Fruit fly (Drosophila melanogaster) whole organism, embryonic: ENCODE data around the gene CG4313.
A peak's percentile ranks its signal among the peaks of the same experiment; 100 is the strongest.

ENCODE experiments used
- ATbp ChIP-seq: fragments of 200-800 bp; sonication (Bioruptor generic); optimal IDR thresholded peaks from 2 replicates; lab custom pipeline; 2017; ENCODE audit warnings: missing biosample characterization, mild to moderate bottlenecking, missing genetic modification characterization, missing genetic modification reagents
- Bdp1 ChIP-seq: fragments of 200-800 bp; sonication (Bioruptor generic); optimal IDR thresholded peaks from 3 replicates; lab custom pipeline; 2016; ENCODE audit warnings: missing biosample characterization, missing genetic modification characterization
- C15 ChIP-seq: fragments of 200-800 bp; sonication (Bioruptor generic); IDR thresholded peaks from 3 replicates; pipeline ENCODE4 v1.3.6; 2022; ENCODE audit warnings: missing biosample characterization, missing genetic modification characterization
- CG11093 ChIP-seq: fragments of 200-800 bp; sonication (Bioruptor generic); IDR thresholded peaks from 3 replicates; pipeline ENCODE4 v1.3.6; 2022; ENCODE audit warnings: missing biosample characterization, missing genetic modification characterization
- CG11695 ChIP-seq: fragments of 200-800 bp; sonication (Bioruptor generic); IDR thresholded peaks from 3 replicates; pipeline ENCODE4 v1.3.6; 2022; ENCODE audit warnings: missing biosample characterization, missing genetic modification characterization
- CG12236 ChIP-seq: fragments of 200-800 bp; sonication (Bioruptor generic); optimal IDR thresholded peaks from 2 replicates; lab custom pipeline; 2016; ENCODE audit warnings: missing biosample characterization, missing genetic modification characterization
- CG12299 ChIP-seq: fragments of 200-800 bp; sonication (Bioruptor generic); optimal IDR thresholded peaks from 2 replicates; lab custom pipeline; 2018; ENCODE audit warnings: missing biosample characterization, mild to moderate bottlenecking, missing genetic modification characterization
- CG1233 ChIP-seq: fragments of 200-800 bp; sonication (Bioruptor generic); optimal IDR thresholded peaks from 4 replicates; lab custom pipeline; 2018; ENCODE audit warnings: missing biosample characterization, mild to moderate bottlenecking, missing genetic modification characterization
- CG13123 ChIP-seq: fragments of 200-800 bp; sonication (Bioruptor generic); optimal IDR thresholded peaks from 2 replicates; lab custom pipeline; 2016; ENCODE audit warnings: missing biosample characterization, missing genetic modification characterization
- CG30403 ChIP-seq: fragments of 200-800 bp; sonication (Bioruptor generic); optimal IDR thresholded peaks from 3 replicates; lab custom pipeline; 2016; ENCODE audit warnings: missing biosample characterization, missing genetic modification characterization
- CG3163 ChIP-seq: fragments of 200-800 bp; sonication (Bioruptor generic); optimal IDR thresholded peaks from 3 replicates; lab custom pipeline; 2016; ENCODE audit warnings: missing biosample characterization, missing genetic modification characterization
- CG32532 ChIP-seq: fragments of 200-800 bp; sonication (Bioruptor generic); IDR thresholded peaks from 2 replicates; pipeline ENCODE4 v1.3.6; 2022; ENCODE audit warnings: missing biosample characterization, missing genetic modification characterization
- CG4707 ChIP-seq: fragments of 200-800 bp; sonication (Bioruptor generic); optimal IDR thresholded peaks from 2 replicates; lab custom pipeline; 2018; ENCODE audit warnings: missing biosample characterization, mild to moderate bottlenecking, missing genetic modification characterization, moderate library complexity
- CG7786 ChIP-seq: fragments of 200-800 bp; sonication (Bioruptor generic); optimal IDR thresholded peaks from 2 replicates; lab custom pipeline; 2016; ENCODE audit warnings: missing biosample characterization, missing genetic modification characterization
- CG7928 ChIP-seq: fragments of 200-800 bp; sonication (Bioruptor generic); optimal IDR thresholded peaks from 2 replicates; lab custom pipeline; 2017; ENCODE audit warnings: missing biosample characterization, mild to moderate bottlenecking, missing genetic modification characterization
- CG8359 ChIP-seq: fragments of 200-800 bp; sonication (Bioruptor generic); optimal IDR thresholded peaks from 2 replicates; lab custom pipeline; 2017; ENCODE audit warnings: missing biosample characterization, mild to moderate bottlenecking, missing genetic modification characterization, borderline replicate concordance
- Deaf1 ChIP-seq: fragments of 200-800 bp; optimal IDR thresholded peaks from 3 replicates; lab custom pipeline; 2019; ENCODE audit warnings: missing biosample characterization, mild to moderate bottlenecking, missing genetic modification characterization, moderate library complexity
- Dip2 ChIP-seq: fragments of 200-800 bp; sonication (Bioruptor generic); IDR thresholded peaks from 2 replicates; pipeline ENCODE4 v1.3.6; 2022; ENCODE audit warnings: missing biosample characterization, missing genetic modification characterization
- Dip3 ChIP-seq: fragments of 200-800 bp; sonication (Bioruptor generic); optimal IDR thresholded peaks from 3 replicates; lab custom pipeline; 2016; ENCODE audit warnings: missing biosample characterization, missing genetic modification characterization
- Dll ChIP-seq: fragments of 200-800 bp; sonication (Bioruptor generic); IDR thresholded peaks from 4 replicates; pipeline ENCODE4 v1.3.6; 2022; ENCODE audit warnings: missing biosample characterization, missing genetic modification characterization; ENCODE audit not compliant: partially characterized antibody
- Doc3 ChIP-seq: fragments of 200-800 bp; sonication (Bioruptor generic); IDR thresholded peaks from 3 replicates; pipeline ENCODE4 v1.3.6; 2022; ENCODE audit warnings: missing biosample characterization, missing genetic modification characterization; ENCODE audit not compliant: partially characterized antibody
- Dp ChIP-seq: fragments of 200-800 bp; sonication (Bioruptor generic); optimal IDR thresholded peaks from 2 replicates; lab custom pipeline; 2018; ENCODE audit warnings: missing biosample characterization, mild to moderate bottlenecking, missing genetic modification characterization, moderate library complexity
- E2f2 ChIP-seq: fragments of 200-800 bp; sonication (Bioruptor generic); IDR thresholded peaks from 2 replicates; pipeline ENCODE4 v1.3.6; 2022; ENCODE audit warnings: missing biosample characterization, missing genetic modification characterization
- Elba2 ChIP-seq: fragments of 200-800 bp; sonication (Bioruptor generic); optimal IDR thresholded peaks from 3 replicates; lab custom pipeline; 2016; ENCODE audit warnings: missing biosample characterization, missing genetic modification characterization
- Fer1 ChIP-seq: fragments of 200-800 bp; sonication (Bioruptor generic); optimal IDR thresholded peaks from 2 replicates; lab custom pipeline; 2017; ENCODE audit warnings: missing biosample characterization, mild to moderate bottlenecking, missing genetic modification characterization
- Fer2 ChIP-seq: fragments of 200-800 bp; sonication (Bioruptor generic); optimal IDR thresholded peaks from 2 replicates; lab custom pipeline; 2018; ENCODE audit warnings: missing biosample characterization, mild to moderate bottlenecking, missing genetic modification characterization, moderate library complexity
- Fer3 ChIP-seq: fragments of 200-800 bp; sonication (Bioruptor generic); optimal IDR thresholded peaks from 2 replicates; lab custom pipeline; 2018; ENCODE audit warnings: missing biosample characterization, mild to moderate bottlenecking, missing genetic modification characterization, moderate library complexity
- HLH54F ChIP-seq: fragments of 200-800 bp; sonication (Bioruptor generic); optimal IDR thresholded peaks from 3 replicates; lab custom pipeline; 2016; ENCODE audit warnings: missing biosample characterization, missing genetic modification characterization
- HmgZ ChIP-seq: fragments of 200-800 bp; sonication (Bioruptor generic); optimal IDR thresholded peaks from 2 replicates; lab custom pipeline; 2018; ENCODE audit warnings: missing biosample characterization, mild to moderate bottlenecking, missing genetic modification characterization
- Hsf ChIP-seq: fragments of 200-800 bp; sonication (Bioruptor generic); optimal IDR thresholded peaks from 3 replicates; lab custom pipeline; 2016; ENCODE audit warnings: missing biosample characterization, missing genetic modification characterization
- Mad ChIP-seq: fragments of 200-800 bp; sonication (Bioruptor generic); optimal IDR thresholded peaks from 2 replicates; lab custom pipeline; 2016; ENCODE audit warnings: missing biosample characterization, missing genetic modification characterization
- Med ChIP-seq: fragments of 200-800 bp; sonication (Bioruptor generic); peaks from one replicate; lab custom pipeline; 2016; ENCODE audit warnings: missing biosample characterization, missing genetic modification characterization, mild to moderate bottlenecking, inconsistent platforms, moderate library complexity
- NC2β ChIP-seq: fragments of 200-800 bp; sonication (Bioruptor generic); optimal IDR thresholded peaks from 2 replicates; lab custom pipeline; 2016; ENCODE audit warnings: missing biosample characterization, missing genetic modification characterization
- NK7.1 ChIP-seq: fragments of 200-800 bp; sonication (Bioruptor generic); optimal IDR thresholded peaks from 3 replicates; lab custom pipeline; 2016; ENCODE audit warnings: missing biosample characterization, missing genetic modification characterization
- Neu2 ChIP-seq: fragments of 200-800 bp; sonication (Bioruptor generic); optimal IDR thresholded peaks from 3 replicates; lab custom pipeline; 2016; ENCODE audit warnings: missing biosample characterization, missing genetic modification characterization, borderline replicate concordance
- Side ChIP-seq: fragments of 200-800 bp; sonication (Bioruptor generic); optimal IDR thresholded peaks from 2 replicates; lab custom pipeline; 2016; ENCODE audit warnings: missing biosample characterization, missing genetic modification characterization
- al ChIP-seq: fragments of 200-800 bp; sonication (Bioruptor generic); IDR thresholded peaks from 2 replicates; pipeline ENCODE4 v1.3.6; 2022; ENCODE audit warnings: missing biosample characterization, missing genetic modification characterization
- ara ChIP-seq: fragments of 200-800 bp; sonication (Bioruptor generic); IDR thresholded peaks from 2 replicates; pipeline ENCODE4 v1.3.6; 2022; ENCODE audit warnings: missing biosample characterization, missing genetic modification characterization
- ato ChIP-seq: fragments of 200-800 bp; sonication (Bioruptor generic); IDR thresholded peaks from 2 replicates; pipeline ENCODE4 v1.3.6; 2022; ENCODE audit warnings: missing biosample characterization, missing genetic modification characterization; ENCODE audit not compliant: partially characterized antibody
- chinmo ChIP-seq: fragments of 200-800 bp; sonication (Bioruptor generic); IDR thresholded peaks from 4 replicates; pipeline ENCODE4 v1.3.6; 2022; ENCODE audit warnings: missing biosample characterization, missing genetic modification characterization; ENCODE audit not compliant: partially characterized antibody
- crol ChIP-seq: fragments of 200-800 bp; sonication (Bioruptor generic); IDR thresholded peaks from 2 replicates; pipeline ENCODE4 v1.3.6; 2022; ENCODE audit warnings: missing biosample characterization, missing genetic modification characterization
- esg ChIP-seq: fragments of 200-800 bp; sonication (Bioruptor generic); conservative IDR thresholded peaks from 2 replicates; pipeline ENCODE4 v1.3.6; 2022; ENCODE audit warnings: missing biosample characterization, missing genetic modification characterization
- kah ChIP-seq: fragments of 200-800 bp; sonication (Bioruptor generic); optimal IDR thresholded peaks from 2 replicates; lab custom pipeline; 2018; ENCODE audit warnings: missing biosample characterization, mild to moderate bottlenecking, missing genetic modification characterization
- maf-S ChIP-seq: fragments of 200-800 bp; sonication (Bioruptor generic); optimal IDR thresholded peaks from 2 replicates; lab custom pipeline; 2016; ENCODE audit warnings: missing biosample characterization, missing genetic modification characterization
- nmo ChIP-seq: fragments of 200-800 bp; sonication (Bioruptor generic); optimal IDR thresholded peaks from 2 replicates; lab custom pipeline; 2018; ENCODE audit warnings: missing biosample characterization, mild to moderate bottlenecking, missing genetic modification characterization, moderate library complexity
- oc ChIP-seq: fragments of 200-800 bp; sonication (Bioruptor generic); optimal IDR thresholded peaks from 2 replicates; lab custom pipeline; 2018; ENCODE audit warnings: missing biosample characterization, mild to moderate bottlenecking, missing genetic modification characterization, moderate library complexity
- pum ChIP-seq: fragments of 200-800 bp; sonication (Bioruptor generic); optimal IDR thresholded peaks from 2 replicates; lab custom pipeline; 2016; ENCODE audit warnings: missing biosample characterization, missing genetic modification characterization
- pzg ChIP-seq: fragments of 200-800 bp; sonication (Bioruptor generic); optimal IDR thresholded peaks from 3 replicates; lab custom pipeline; 2018; ENCODE audit warnings: missing biosample characterization, mild to moderate bottlenecking, missing genetic modification characterization, moderate library complexity
- seq ChIP-seq: fragments of 200-800 bp; sonication (Bioruptor generic); IDR thresholded peaks from 2 replicates; pipeline ENCODE4 v1.3.6; 2022; ENCODE audit warnings: missing biosample characterization, missing genetic modification characterization
- sna ChIP-seq: fragments of 200-800 bp; sonication (Bioruptor generic); IDR thresholded peaks from 2 replicates; pipeline ENCODE4 v1.3.6; 2022; ENCODE audit warnings: missing biosample characterization, missing genetic modification characterization; ENCODE audit not compliant: partially characterized antibody
- sr ChIP-seq: fragments of 200-800 bp; sonication (Bioruptor generic); IDR thresholded peaks from 3 replicates; pipeline ENCODE4 v1.3.6; 2022; ENCODE audit warnings: missing biosample characterization, missing genetic modification characterization
- unc-4 ChIP-seq: fragments of 200-800 bp; sonication (Bioruptor generic); IDR thresholded peaks from 2 replicates; pipeline ENCODE4 v1.3.6; 2022; ENCODE audit warnings: missing biosample characterization, missing genetic modification characterization; ENCODE audit not compliant: partially characterized antibody

The CG4313 gene

DNA sequence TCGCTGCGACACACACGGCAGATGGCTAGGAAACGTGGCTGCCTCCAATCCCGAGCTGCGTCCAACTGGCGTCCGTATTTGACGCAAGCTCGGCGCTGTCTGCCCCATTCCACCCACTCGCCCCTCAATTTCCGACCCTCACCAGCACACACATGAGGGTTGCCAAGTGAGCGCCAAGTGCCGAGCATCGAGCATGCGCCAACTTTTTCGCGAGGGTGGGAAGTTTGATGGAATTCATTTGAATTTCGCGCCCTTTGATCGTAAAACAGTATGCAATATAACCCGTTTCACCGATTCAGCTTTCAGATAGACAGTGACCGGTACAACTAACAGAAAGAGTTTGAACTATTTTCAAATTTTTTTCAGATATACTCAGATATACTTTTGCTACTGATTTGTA is 20.2 kb downstream of the CG4313 start, which contains the start of gene Sik2 (continued):
- TF ChIP-seq Fer2 (tag; lab: Kevin White, UChicago) (no peak), pzg (peak; percentile 25), Dp (GFP tag; lab: Kevin White, UChicago) (peak; percentile 48), Dip3 (GFP tag; lab: Kevin White, UChicago) (no peak), ara (GFP tag; lab: Robert Waterston, UW) (no peak), Neu2 (GFP tag; lab: Kevin White, UChicago) (no peak), CG7786 (GFP tag; lab: Kevin White, UChicago) (no peak), CG4707 (GFP tag; lab: Kevin White, UChicago) (no peak), Fer1 (GFP tag; lab: Kevin White, UChicago) (no peak), Side (GFP tag; lab: Kevin White, UChicago) (no peak), Med (GFP tag; lab: Kevin White, UChicago) (peak; percentile 63), CG32532 (GFP tag; lab: Robert Waterston, UW) (peak; percentile 17; the same call in 1 of the 2 replicates), Fer3 (no peak), HLH54F (no peak), ATbp (GFP tag; lab: Kevin White, UChicago) (no peak), Dll (GFP tag; lab: Robert Waterston, UW) (no peak), HmgZ (no peak), Doc3 (GFP tag; lab: Robert Waterston, UW) (no peak), seq (GFP tag; lab: Robert Waterston, UW) (no peak), E2f2 (GFP tag; lab: Robert Waterston, UW) (peak; percentile 66), CG12299 (tag; lab: Kevin White, UChicago) (no peak), sr (0 out of 3 replicates have a peak, but pooled peaks have one; percentile 19), crol (GFP tag; lab: Robert Waterston, UW) (0 out of 2 replicates have a peak, but pooled peaks have one; percentile 41), al (no peak), CG13123 (GFP tag; lab: Kevin White, UChicago) (no peak), Dip2 (GFP tag; lab: Robert Waterston, UW) (no peak), CG7928 (GFP tag; lab: Kevin White, UChicago) (no peak), CG1233 (GFP tag; lab: Kevin White, UChicago) (no peak), sna (GFP tag; lab: Robert Waterston, UW) (no peak), CG11093 (no peak), pum (GFP tag; lab: Kevin White, UChicago) (no peak), Hsf (GFP tag; lab: Kevin White, UChicago) (no peak), NC2β (GFP tag; lab: Kevin White, UChicago) (no peak), esg (GFP tag; lab: Robert Waterston, UW) (no peak), Mad (GFP tag; lab: Kevin White, UChicago) (no peak), ato (GFP tag; lab: Robert Waterston, UW) (no peak), CG11695 (GFP tag; lab: Robert Waterston, UW) (no peak), CG8359 (GFP tag; lab: Kevin White, UChicago) (no peak), C15 (GFP tag; lab: Robert Waterston, UW) (no peak), CG3163 (GFP tag; lab: Kevin White, UChicago) (no peak), chinmo (GFP tag; lab: Robert Waterston, UW) (no peak), kah (GFP tag; lab: Kevin White, UChicago) (no peak), unc-4 (GFP tag; lab: Robert Waterston, UW) (no peak), Deaf1 (tag; lab: Kevin White, UChicago) (peak; percentile 18), maf-S (GFP tag; lab: Kevin White, UChicago) (no peak), NK7.1 (GFP tag; lab: Kevin White, UChicago) (no peak), Bdp1 (no peak), CG12236 (GFP tag; lab: Kevin White, UChicago) (no peak), nmo (no peak), Elba2 (GFP tag; lab: Kevin White, UChicago) (no peak), CG30403 (GFP tag; lab: Kevin White, UChicago) (no peak), oc (tag; lab: Kevin White, UChicago) (no peak)
